Fruit fly (Drosophila melanogaster) whole organism, embryonic: ENCODE measurements around the gene CG31431.
A peak's percentile ranks its signal among the peaks of the same experiment; 100 is the strongest.

Experiments
- Asciz ChIP-seq: fragments of 200-800 bp; sonication (Bioruptor generic); optimal IDR thresholded peaks from 2 replicates; lab custom pipeline; 2017; ENCODE audit warnings: missing biosample characterization, mild to moderate bottlenecking, missing genetic modification characterization, missing genetic modification reagents
- Blimp-1 ChIP-seq: fragments of 200-800 bp; sonication (Bioruptor generic); optimal IDR thresholded peaks from 3 replicates; lab custom pipeline; 2018; ENCODE audit warnings: missing biosample characterization, missing genetic modification characterization, mild to moderate bottlenecking, moderate library complexity, missing genetic modification reagents
- CG10366 ChIP-seq: fragments of 200-800 bp; sonication (Bioruptor generic); IDR thresholded peaks from 2 replicates; pipeline ENCODE4 v1.3.6; 2022; ENCODE audit warnings: missing biosample characterization, missing genetic modification characterization
- CG11085 ChIP-seq: fragments of 200-800 bp; sonication (Bioruptor generic); IDR thresholded peaks from 2 replicates; pipeline ENCODE4 v1.3.6; 2022; ENCODE audit warnings: missing biosample characterization, missing genetic modification characterization
- CG12071 ChIP-seq: fragments of 200-800 bp; sonication (Bioruptor generic); optimal IDR thresholded peaks from 3 replicates; lab custom pipeline; 2018; ENCODE audit warnings: missing biosample characterization, mild to moderate bottlenecking, missing genetic modification characterization
- CG12104 ChIP-seq: fragments of 200-800 bp; sonication (Bioruptor generic); optimal IDR thresholded peaks from 3 replicates; lab custom pipeline; 2016; ENCODE audit warnings: missing biosample characterization, missing genetic modification characterization
- CG12769 ChIP-seq: fragments of 200-800 bp; sonication (Bioruptor generic); optimal IDR thresholded peaks from 2 replicates; lab custom pipeline; 2019; ENCODE audit warnings: missing biosample characterization, mild to moderate bottlenecking, missing genetic modification characterization, moderate library complexity
- CG14710 ChIP-seq: fragments of 200-800 bp; sonication (Bioruptor generic); optimal IDR thresholded peaks from 3 replicates; lab custom pipeline; 2019; ENCODE audit warnings: missing biosample characterization, mild to moderate bottlenecking, missing genetic modification characterization, moderate library complexity
- CG15073 ChIP-seq: fragments of 200-800 bp; sonication (Bioruptor generic); optimal IDR thresholded peaks from 2 replicates; lab custom pipeline; 2016; ENCODE audit warnings: missing biosample characterization, missing genetic modification characterization
- CG15514 ChIP-seq: fragments of 200-800 bp; sonication (Bioruptor generic); optimal IDR thresholded peaks from 3 replicates; lab custom pipeline; 2017; ENCODE audit warnings: missing biosample characterization, missing genetic modification characterization, mild to moderate bottlenecking, moderate library complexity, missing genetic modification reagents
- CG15696 ChIP-seq: fragments of 200-800 bp; sonication (Bioruptor generic); optimal IDR thresholded peaks from 2 replicates; lab custom pipeline; 2019; ENCODE audit warnings: missing biosample characterization, mild to moderate bottlenecking, missing genetic modification characterization, moderate library complexity
- CG16815 ChIP-seq: fragments of 200-800 bp; sonication (Bioruptor generic); optimal IDR thresholded peaks from 3 replicates; lab custom pipeline; 2017; ENCODE audit warnings: missing biosample characterization, mild to moderate bottlenecking, missing genetic modification characterization
- CG17186 ChIP-seq: fragments of 200-800 bp; sonication (Bioruptor generic); optimal IDR thresholded peaks from 3 replicates; lab custom pipeline; 2017; ENCODE audit warnings: missing biosample characterization, missing genetic modification reagents, missing genetic modification characterization
- CG17328 ChIP-seq: fragments of 200-800 bp; sonication (Bioruptor generic); IDR thresholded peaks from 2 replicates; pipeline ENCODE4 v1.3.6; 2022; ENCODE audit warnings: missing biosample characterization, missing genetic modification characterization
- CG17361 ChIP-seq: fragments of 200-800 bp; sonication (Bioruptor generic); IDR thresholded peaks from 3 replicates; pipeline ENCODE4 v1.3.6; 2022; ENCODE audit warnings: missing biosample characterization, missing genetic modification characterization
- CG17829 ChIP-seq: fragments of 200-800 bp; optimal IDR thresholded peaks from 2 replicates; lab custom pipeline; 2019; ENCODE audit warnings: missing biosample characterization, mild to moderate bottlenecking, missing genetic modification characterization, moderate library complexity
- CG2120 ChIP-seq: fragments of 200-800 bp; sonication (Bioruptor generic); optimal IDR thresholded peaks from 3 replicates; lab custom pipeline; 2016; ENCODE audit warnings: missing biosample characterization, missing genetic modification characterization
- CG3065 ChIP-seq: fragments of 200-800 bp; sonication (Bioruptor generic); optimal IDR thresholded peaks from 2 replicates; lab custom pipeline; 2016; ENCODE audit warnings: missing biosample characterization, missing genetic modification characterization
- CG31365 ChIP-seq: fragments of 200-800 bp; sonication (Bioruptor generic); optimal IDR thresholded peaks from 2 replicates; lab custom pipeline; 2018; ENCODE audit warnings: missing biosample characterization, mild to moderate bottlenecking, missing genetic modification characterization
- CG4854 ChIP-seq: fragments of 200-800 bp; sonication (Bioruptor generic); optimal IDR thresholded peaks from 2 replicates; lab custom pipeline; 2016; ENCODE audit warnings: missing biosample characterization, missing genetic modification characterization, inconsistent platforms
- CTCF ChIP-seq: fragments of 200-800 bp; sonication (Bioruptor generic); optimal IDR thresholded peaks from 2 replicates; lab custom pipeline; 2017; ENCODE audit warnings: missing biosample characterization, mild to moderate bottlenecking, missing genetic modification characterization, moderate library complexity
- D19B ChIP-seq: fragments of 200-800 bp; sonication (Bioruptor generic); optimal IDR thresholded peaks from 2 replicates; lab custom pipeline; 2017; ENCODE audit warnings: missing biosample characterization, mild to moderate bottlenecking, missing genetic modification characterization
- GATAe ChIP-seq: fragments of 200-800 bp; sonication (Bioruptor generic); conservative IDR thresholded peaks from 2 replicates; pipeline ENCODE4 v1.3.6; 2022; ENCODE audit warnings: missing biosample characterization, missing genetic modification characterization
- Hey ChIP-seq: fragments of 200-800 bp; sonication (Bioruptor generic); optimal IDR thresholded peaks from 3 replicates; lab custom pipeline; 2018; ENCODE audit warnings: missing biosample characterization, mild to moderate bottlenecking, missing genetic modification characterization
- Hsf ChIP-seq: fragments of 200-800 bp; sonication (Bioruptor generic); optimal IDR thresholded peaks from 3 replicates; lab custom pipeline; 2016; ENCODE audit warnings: missing biosample characterization, missing genetic modification characterization
- Myb ChIP-seq: fragments of 200-800 bp; sonication (Bioruptor generic); optimal IDR thresholded peaks from 2 replicates; lab custom pipeline; 2016; ENCODE audit warnings: missing biosample characterization, missing genetic modification characterization
- NC2β ChIP-seq: fragments of 200-800 bp; sonication (Bioruptor generic); optimal IDR thresholded peaks from 2 replicates; lab custom pipeline; 2016; ENCODE audit warnings: missing biosample characterization, missing genetic modification characterization
- Nf-YA ChIP-seq: fragments of 200-800 bp; sonication (Bioruptor generic); IDR thresholded peaks from 2 replicates; pipeline ENCODE4 v1.3.6; 2022; ENCODE audit warnings: missing biosample characterization, missing genetic modification characterization
- Sox100B ChIP-seq: fragments of 200-800 bp; sonication (Bioruptor generic); optimal IDR thresholded peaks from 3 replicates; lab custom pipeline; 2018; ENCODE audit warnings: missing biosample characterization, mild to moderate bottlenecking, missing genetic modification characterization
- Sox102F ChIP-seq: fragments of 200-800 bp; sonication (Bioruptor generic); optimal IDR thresholded peaks from 2 replicates; lab custom pipeline; 2018; ENCODE audit warnings: missing biosample characterization, mild to moderate bottlenecking, missing genetic modification characterization, moderate library complexity
- Taf1 ChIP-seq: fragments of 200-800 bp; sonication (Bioruptor generic); IDR thresholded peaks from 2 replicates; pipeline ENCODE4 v1.3.6; 2022; ENCODE audit warnings: missing biosample characterization, missing genetic modification characterization
- Vsx1 ChIP-seq: fragments of 200-800 bp; sonication (Bioruptor generic); optimal IDR thresholded peaks from 2 replicates; lab custom pipeline; 2017; ENCODE audit warnings: missing biosample characterization, mild to moderate bottlenecking, missing genetic modification characterization, missing genetic modification reagents
- ab ChIP-seq: fragments of 200-800 bp; sonication (Bioruptor generic); optimal IDR thresholded peaks from 2 replicates; lab custom pipeline; 2016; ENCODE audit warnings: missing biosample characterization, missing genetic modification characterization
- amos ChIP-seq: fragments of 200-800 bp; sonication (Bioruptor generic); IDR thresholded peaks from 2 replicates; pipeline ENCODE4 v1.3.6; 2022; ENCODE audit warnings: missing biosample characterization, missing genetic modification characterization; ENCODE audit not compliant: partially characterized antibody
- ap ChIP-seq: fragments of 200-800 bp; sonication (Bioruptor generic); IDR thresholded peaks from 2 replicates; pipeline ENCODE4 v1.3.6; 2022; ENCODE audit warnings: missing biosample characterization, missing genetic modification characterization
- bsh ChIP-seq, 2 experiments: fragments of 200-800 bp; sonication (Bioruptor generic); optimal IDR thresholded peaks; 2 replicates each; lab custom pipeline; 2017 to 2018; ENCODE audit warnings: mild to moderate bottlenecking in 2 of 2, missing biosample characterization in 2 of 2, missing genetic modification characterization in 2 of 2, moderate library complexity in 1 of 2
- btn ChIP-seq: fragments of 200-800 bp; sonication (Bioruptor generic); optimal IDR thresholded peaks from 2 replicates; lab custom pipeline; 2016; ENCODE audit warnings: missing biosample characterization, missing genetic modification characterization
- fu2 ChIP-seq: fragments of 200-800 bp; sonication (Bioruptor generic); optimal IDR thresholded peaks from 2 replicates; lab custom pipeline; 2016; ENCODE audit warnings: missing biosample characterization, missing genetic modification characterization
- grn ChIP-seq: fragments of 200-800 bp; sonication (Bioruptor generic); optimal IDR thresholded peaks from 3 replicates; lab custom pipeline; 2017; ENCODE audit warnings: missing biosample characterization, missing genetic modification characterization
- hth ChIP-seq: fragments of >200 bp; optimal IDR thresholded peaks from 2 replicates; lab custom pipeline; 2017; ENCODE audit warnings: inconsistent platforms
- inv ChIP-seq: fragments of 200-800 bp; sonication (Bioruptor generic); IDR thresholded peaks from 2 replicates; pipeline ENCODE4 v1.3.6; 2022; ENCODE audit warnings: missing biosample characterization, missing genetic modification characterization; ENCODE audit not compliant: partially characterized antibody
- otp ChIP-seq: fragments of 200-800 bp; sonication (Bioruptor generic); IDR thresholded peaks from 3 replicates; pipeline ENCODE4, ENCODE4 v1.3.6; 2022; ENCODE audit warnings: missing biosample characterization, missing genetic modification characterization
- pzg ChIP-seq: fragments of 200-800 bp; sonication (Bioruptor generic); optimal IDR thresholded peaks from 3 replicates; lab custom pipeline; 2018; ENCODE audit warnings: missing biosample characterization, mild to moderate bottlenecking, missing genetic modification characterization, moderate library complexity
- salm ChIP-seq: fragments of 200-800 bp; sonication (Bioruptor generic); optimal IDR thresholded peaks from 2 replicates; lab custom pipeline; 2018; ENCODE audit warnings: missing biosample characterization, mild to moderate bottlenecking, missing genetic modification characterization
- sc ChIP-seq, 3 experiments: fragments of >200 bp in 2 of 3; fragments of 200-800 bp in 1 of 3; sonication (Bioruptor generic) in 1 of 3; optimal IDR thresholded peaks; 2 replicates in 2 of 3; 3 replicates in 1 of 3; lab custom pipeline; 2017; ENCODE audit warnings: mild to moderate bottlenecking in 1 of 3, missing biosample characterization in 1 of 3, missing genetic modification characterization in 1 of 3, missing genetic modification reagents in 1 of 3
- sens-2 ChIP-seq: fragments of 200-800 bp; sonication (Bioruptor generic); IDR thresholded peaks from 2 replicates; pipeline ENCODE4 v1.3.6; 2022; ENCODE audit warnings: missing biosample characterization, missing genetic modification characterization
- slp2 ChIP-seq: fragments of 200-800 bp; sonication (Bioruptor generic); optimal IDR thresholded peaks from 2 replicates; lab custom pipeline; 2016; ENCODE audit warnings: missing biosample characterization, missing genetic modification characterization
- tgo ChIP-seq: fragments of 200-800 bp; sonication (Bioruptor generic); IDR thresholded peaks from 3 replicates; pipeline ENCODE4 v1.3.6; 2022; ENCODE audit warnings: missing biosample characterization, missing genetic modification characterization
- tna ChIP-seq: fragments of 200-800 bp; sonication (Bioruptor generic); IDR thresholded peaks from 2 replicates; pipeline ENCODE4 v1.3.6; 2022; ENCODE audit warnings: missing biosample characterization, missing genetic modification characterization; ENCODE audit not compliant: partially characterized antibody
- zfh1 ChIP-seq: fragments of 200-800 bp; sonication (Bioruptor generic); IDR thresholded peaks from 3 replicates; pipeline ENCODE4 v1.3.6; 2022; ENCODE audit warnings: missing biosample characterization, missing genetic modification characterization

CG31431 gene

dm6 chr3R:21862137-21862850, 8.2 kb upstream of the CG31431 start (continued):
- peak; percentile 73 for TF ChIP-seq Sox100B
- TF ChIP-seq CG15696 (tag; lab: Kevin White, UChicago): no peak
- no peak for TF ChIP-seq sc (optimal IDR thresholded peaks at IDR 0.05; lab: Kevin White, UChicago)
- peak; percentile 80 for TF ChIP-seq sc (GFP tag; optimal IDR thresholded peaks at IDR 0.05; lab: Kevin White, UChicago)
- TF ChIP-seq CG4854 (GFP tag; lab: Kevin White, UChicago): peak; percentile 53
- no peak for TF ChIP-seq CG2120 (GFP tag; lab: Kevin White, UChicago)
- TF ChIP-seq tna (GFP tag; lab: Robert Waterston, UW): no peak
- TF ChIP-seq hth: no peak
- TF ChIP-seq CG17829 (tag; lab: Kevin White, UChicago): peak; percentile 93
- peak; percentile 69 for TF ChIP-seq ap (GFP tag; lab: Robert Waterston, UW)
- TF ChIP-seq Hsf: peak; percentile 55
- no peak for TF ChIP-seq pzg
- TF ChIP-seq ab (GFP tag; lab: Kevin White, UChicago): no peak
- peak; percentile 45; the same call in 2 of the 3 replicates for TF ChIP-seq tgo
- TF ChIP-seq CG11085: no peak
- TF ChIP-seq CG16815 (GFP tag; lab: Kevin White, UChicago): peak; percentile 36
- TF ChIP-seq Myb (GFP tag; lab: Kevin White, UChicago): no peak
- TF ChIP-seq Asciz (GFP tag; lab: Kevin White, UChicago): peak; percentile 84
- TF ChIP-seq bsh (GFP tag; optimal IDR thresholded peaks at IDR 0.05; lab: Kevin White, UChicago): peak in 1 of 2 experiments; percentile 95
- peak; percentile 75; the same call in 2 of the 3 replicates for TF ChIP-seq otp (GFP tag; lab: Robert Waterston, UW)
- peak; percentile 52 for TF ChIP-seq NC2β
- no peak for TF ChIP-seq CG15514 (GFP tag; lab: Kevin White, UChicago)
- peak; percentile 74 for TF ChIP-seq Blimp-1
- no peak for TF ChIP-seq amos (GFP tag; lab: Robert Waterston, UW)
- TF ChIP-seq inv: no peak
- TF ChIP-seq btn: peak; percentile 5
- TF ChIP-seq CG3065 (GFP tag; lab: Kevin White, UChicago): peak; percentile 16
- TF ChIP-seq sens-2: peak; percentile 80
- TF ChIP-seq CTCF: peak; percentile 19
- no peak for TF ChIP-seq CG12104 (GFP tag; lab: Kevin White, UChicago)
- TF ChIP-seq CG12769: peak; percentile 65
- peak; percentile 43 for TF ChIP-seq CG12071 (GFP tag; lab: Kevin White, UChicago)
- no peak for TF ChIP-seq Nf-YA (GFP tag; lab: Robert Waterston, UW)
- TF ChIP-seq fu2 (GFP tag; lab: Kevin White, UChicago): no peak
- peak; percentile 86 for TF ChIP-seq salm (tag; lab: Kevin White, UChicago)
- TF ChIP-seq grn (GFP tag; lab: Kevin White, UChicago): no peak
- no peak for TF ChIP-seq D19B (GFP tag; lab: Kevin White, UChicago)
- no peak for TF ChIP-seq Hey (tag; lab: Kevin White, UChicago)
- TF ChIP-seq CG17186 (GFP tag; lab: Kevin White, UChicago): peak; percentile 21
- peak; percentile 0 for TF ChIP-seq slp2 (GFP tag; lab: Kevin White, UChicago)
- peak; percentile 68 for TF ChIP-seq CG14710
- TF ChIP-seq Sox102F (GFP tag; lab: Kevin White, UChicago): peak; percentile 94
- TF ChIP-seq zfh1 (GFP tag; lab: Robert Waterston, UW): peak; percentile 86
- peak; percentile 38 for TF ChIP-seq Vsx1 (GFP tag; lab: Kevin White, UChicago)
- peak; percentile 34 for TF ChIP-seq CG31365
- TF ChIP-seq CG15073 (GFP tag; lab: Kevin White, UChicago): no peak
- TF ChIP-seq CG10366: peak; percentile 76
- no peak for TF ChIP-seq Taf1 (GFP tag; lab: Robert Waterston, UW)
- TF ChIP-seq GATAe: no peak
- peak; percentile 90 for TF ChIP-seq CG17361
- TF ChIP-seq CG17328 (GFP tag; lab: Robert Waterston, UW): peak; percentile 89
